Fruit fly (Drosophila melanogaster) whole organism, prepupa: ENCODE results near the gene Syt1.

Experiments used
- Blimp-1 ChIP-seq: fragments of 200-800 bp; sonication (Bioruptor generic); optimal IDR thresholded peaks from 3 replicates; lab custom pipeline; 2017; ENCODE audit warnings: missing biosample characterization, missing genetic modification characterization, mild to moderate bottlenecking, moderate library complexity, missing genetic modification reagents
- CG11294 ChIP-seq: fragments of 200-800 bp; sonication (Bioruptor generic); IDR thresholded peaks from 2 replicates; pipeline ENCODE4 v1.3.6; 2022; ENCODE audit warnings: missing biosample characterization, missing genetic modification characterization
- CG16779 ChIP-seq: fragments of 200-800 bp; sonication (Bioruptor generic); optimal IDR thresholded peaks from 3 replicates; lab custom pipeline; 2017; ENCODE audit warnings: missing biosample characterization, mild to moderate bottlenecking, missing genetic modification characterization
- cyc ChIP-seq: fragments of 200-800 bp; sonication (Bioruptor generic); optimal IDR thresholded peaks from 3 replicates; lab custom pipeline; 2016; ENCODE audit warnings: missing biosample characterization, missing genetic modification characterization
- dsx ChIP-seq: fragments of 200-800 bp; optimal IDR thresholded peaks from 3 replicates; lab custom pipeline; 2019; ENCODE audit warnings: missing biosample characterization, mild to moderate bottlenecking, missing genetic modification characterization, moderate library complexity; ENCODE audit not compliant: poor library complexity, severe bottlenecking
- eg ChIP-seq: fragments of 200-800 bp; sonication (Bioruptor generic); IDR thresholded peaks from 3 replicates; pipeline ENCODE4 v1.3.6; 2022; ENCODE audit warnings: missing biosample characterization, missing genetic modification characterization
- salr ChIP-seq, 2 experiments: fragments of 200-800 bp; sonication (Bioruptor generic); optimal IDR thresholded peaks; 3 replicates each; lab custom pipeline; 2016 to 2018; ENCODE audit warnings: missing biosample characterization in 2 of 2, missing genetic modification characterization in 2 of 2, mild to moderate bottlenecking in 1 of 2
- vri ChIP-seq: fragments of 200-800 bp; sonication (Bioruptor generic); optimal IDR thresholded peaks from 3 replicates; lab custom pipeline; 2016; ENCODE audit warnings: missing biosample characterization, mild to moderate bottlenecking, missing genetic modification characterization

DNA sequence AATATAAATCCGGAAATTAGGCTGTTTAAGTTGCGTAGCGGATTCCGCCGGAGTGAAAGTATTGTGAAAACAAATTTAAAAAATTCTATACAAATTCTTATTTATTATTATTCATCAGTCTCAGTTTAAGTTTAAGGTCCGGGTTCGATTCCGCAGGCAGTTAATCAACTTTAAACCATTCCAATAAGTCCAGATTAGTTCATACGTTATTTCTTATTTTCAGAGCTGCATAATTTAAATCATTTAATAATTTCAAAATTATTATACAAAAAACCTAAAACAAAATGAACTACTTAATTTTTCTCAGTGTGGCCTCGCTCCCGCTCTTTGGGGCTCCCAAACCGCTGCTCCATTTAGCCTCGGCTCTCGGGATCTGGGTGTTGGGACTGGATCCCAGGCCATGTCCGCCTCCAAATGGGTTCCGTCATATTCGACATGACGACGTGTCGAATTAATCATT is 30.6 kb upstream of the Syt1 start:
- peak; percentile 83 for TF ChIP-seq cyc (GFP tag; lab: Kevin White, UChicago)
- TF ChIP-seq eg (GFP tag; lab: Robert Waterston, UW), result peak; percentile 81
- peak; percentile 89 for TF ChIP-seq dsx (GFP tag; lab: Kevin White, UChicago)
- peak; percentile 94 for TF ChIP-seq CG16779 (tag; lab: Kevin White, UChicago)
- TF ChIP-seq vri, result peak; percentile 78
- peak; percentile 67 to 98 for TF ChIP-seq salr (GFP tag; optimal IDR thresholded peaks at IDR 0.05; lab: Kevin White, UChicago)
- peak; percentile 65; the same call in 1 of the 2 replicates for TF ChIP-seq CG11294
- TF ChIP-seq Blimp-1, result peak; percentile 71
